Worm (Caenorhabditis elegans) whole organism, L3 larva: ENCODE data around the gene trpl-5.

ENCODE experiments used
- aly-2 ChIP-seq: fragments of 150-350 bp; optimal IDR thresholded peaks from 2 replicates; lab custom pipeline; 2014; ENCODE audit warnings: missing biosample characterization, missing genetic modification characterization
- daf-12 ChIP-seq: fragments of 150-350 bp; optimal IDR thresholded peaks from 2 replicates; lab custom pipeline; 2014; ENCODE audit warnings: missing biosample characterization, missing genetic modification reagents, missing genetic modification characterization
- egl-27 ChIP-seq: sonication (generic microtip); optimal IDR thresholded peaks from 4 replicates; lab custom pipeline; 2017; ENCODE audit warnings: missing biosample characterization, missing genetic modification reagents, missing genetic modification characterization
- elt-1 ChIP-seq: fragments of 150-350 bp; optimal IDR thresholded peaks from 2 replicates; lab custom pipeline; 2014; ENCODE audit warnings: missing biosample characterization, missing genetic modification characterization
- lin-15B ChIP-seq: fragments of 150-350 bp; optimal IDR thresholded peaks from 2 replicates; lab custom pipeline; 2014; ENCODE audit warnings: missing biosample characterization, missing genetic modification characterization
- nhr-67 ChIP-seq: fragments of 150-350 bp; optimal IDR thresholded peaks from 2 replicates; lab custom pipeline; 2014; ENCODE audit warnings: missing biosample characterization, missing genetic modification characterization
- nhr-77 ChIP-seq: fragments of 150-350 bp; optimal IDR thresholded peaks from 2 replicates; lab custom pipeline; 2014; ENCODE audit warnings: missing biosample characterization, missing genetic modification characterization
- pqm-1 ChIP-seq: fragments of 150-350 bp; optimal IDR thresholded peaks from 2 replicates; lab custom pipeline; 2017; ENCODE audit warnings: missing biosample characterization, missing genetic modification characterization, inconsistent platforms
- sea-2 ChIP-seq: fragments of 150-350 bp; sonication (generic microtip); optimal IDR thresholded peaks from 4 replicates; lab custom pipeline; 2014; ENCODE audit warnings: missing biosample characterization, missing genetic modification reagents, missing genetic modification characterization
- unc-39 ChIP-seq: sonication (generic microtip); optimal IDR thresholded peaks from 4 replicates; lab custom pipeline; 2017; ENCODE audit warnings: missing biosample characterization, missing genetic modification characterization
- unc-62 ChIP-seq: fragments of 150-350 bp; sonication (generic microtip); optimal IDR thresholded peaks from 4 replicates; lab custom pipeline; 2014; ENCODE audit warnings: missing biosample characterization, missing genetic modification reagents, missing genetic modification characterization
- ztf-4 ChIP-seq: fragments of 150-350 bp; optimal IDR thresholded peaks from 2 replicates; lab custom pipeline; 2014; ENCODE audit warnings: missing biosample characterization, missing genetic modification characterization

- TF ChIP-seq unc-39 (no peak), egl-27 (tag; lab: Kevin White, UChicago) (no peak), lin-15B (no peak), aly-2 (tag; lab: Kevin White, UChicago) (no peak), sea-2 (GFP tag; lab: Kevin White, UChicago) (no peak), daf-12 (tag; lab: Kevin White, UChicago) (no peak), ztf-4 (no peak), elt-1 (tag; lab: Kevin White, UChicago) (no peak), unc-62 (no peak), nhr-67 (tag; lab: Kevin White, UChicago) (no peak), pqm-1 (tag; lab: Kevin White, UChicago) (no peak), nhr-77 (tag; lab: Kevin White, UChicago) (no peak)
These were observed 14.0 kb downstream of the trpl-5 start for ce11 chrII:2076467-2076866.
